Worm (Caenorhabditis elegans) whole organism, L4/young adult: ENCODE measurements around the gene srlf-21.
A peak's percentile ranks its signal among the peaks of the same experiment; 100 is the strongest.
"Not testable (repeated sequence)": the region's sequence is repeated elsewhere in the genome, so short reads cannot be mapped to it uniquely, and the experiment has no call there.

ENCODE experiments used
- W03F9.2 ChIP-seq: fragments of 150-350 bp; optimal IDR thresholded peaks from 2 replicates; lab custom pipeline; 2014; ENCODE audit warnings: missing biosample characterization, missing genetic modification characterization
- dao-5 ChIP-seq: sonication (generic microtip); optimal IDR thresholded peaks from 2 replicates; lab custom pipeline; 2016; ENCODE audit warnings: missing genotype, missing genetic modification characterization, moderate library complexity, missing compliant biosample characterization
- him-1 ChIP-seq: sonication (generic microtip); optimal IDR thresholded peaks from 2 replicates; lab custom pipeline; 2016; ENCODE audit warnings: missing genotype, missing genetic modification reagents, missing genetic modification characterization, missing compliant biosample characterization

Gene srlf-21

DNA sequence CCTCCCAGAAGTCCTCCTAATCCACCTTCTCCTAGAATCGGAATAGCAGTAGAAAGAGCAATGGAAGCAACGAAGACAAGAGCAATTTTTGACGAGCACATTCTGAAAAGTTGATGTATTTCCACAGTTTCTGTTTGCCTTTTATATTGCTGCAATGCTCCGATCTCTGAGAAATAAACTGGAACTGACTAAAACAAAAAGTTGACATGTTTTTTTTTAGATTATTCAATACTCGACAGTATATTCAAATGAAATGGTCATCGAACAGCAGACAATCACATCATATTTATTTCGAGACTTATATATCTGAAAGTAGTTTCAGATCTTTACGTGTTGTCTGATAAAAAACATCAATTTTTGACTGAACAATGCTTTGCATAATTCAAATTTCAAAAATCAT, at the start of gene srlf-21:
Gene srlf-21 (minus strand): TSS at position 101 of the 400 bp plus-strand sequence.
- TF ChIP-seq dao-5 (no peak), him-1 (tag; lab: Kevin White, UChicago) (no peak), W03F9.2 (tag; lab: Kevin White, UChicago) (no peak)

DNA sequence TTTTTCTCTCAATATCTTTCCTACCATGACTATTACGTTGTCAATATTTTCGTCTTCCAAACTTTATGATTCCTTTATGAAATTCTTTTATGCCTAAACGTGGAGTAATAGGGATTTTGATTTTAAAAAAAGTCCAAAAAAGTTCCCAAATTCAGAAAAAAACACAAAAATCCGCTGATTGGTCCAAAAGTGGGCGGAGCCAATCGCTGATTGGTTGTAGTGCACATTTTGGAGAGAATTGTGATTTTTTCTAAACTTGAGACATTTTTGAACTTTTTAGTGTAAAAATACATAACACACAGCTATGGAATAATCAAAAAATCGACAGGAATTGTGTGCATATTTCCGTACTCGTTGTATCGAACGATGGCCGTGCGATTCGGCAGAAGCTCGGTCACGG, 49.0 kb upstream of the srlf-21 start:
- TF ChIP-seq dao-5 (no peak), W03F9.2 (tag; lab: Kevin White, UChicago) (no peak), him-1 (tag; lab: Kevin White, UChicago) (no peak)

DNA sequence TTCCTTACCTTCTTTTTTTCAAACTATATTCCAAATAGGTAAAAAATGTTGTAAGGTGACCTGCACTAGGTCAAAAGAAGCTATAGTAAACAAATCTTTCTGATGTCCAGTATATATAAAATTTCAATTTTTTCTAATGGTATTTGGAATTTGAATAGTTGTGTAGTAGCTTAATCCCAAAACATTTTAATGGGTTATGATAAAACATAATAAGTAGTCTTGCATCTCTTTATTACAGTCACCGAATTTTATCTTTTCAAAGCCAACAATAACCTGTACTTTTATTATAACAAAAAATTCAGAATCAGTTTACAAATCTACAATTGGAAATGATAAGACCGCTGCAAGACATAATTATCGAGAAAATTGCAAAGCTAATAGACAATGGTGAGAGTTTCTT, 27.2 kb upstream of the srlf-21 start, which contains the start of gene H24K24.2:
Gene H24K24.2 (plus strand): TSS at position 301 of the 400 bp plus-strand sequence.
- TF ChIP-seq him-1 (tag; lab: Kevin White, UChicago) (no peak), W03F9.2 (tag; lab: Kevin White, UChicago) (no peak), dao-5 (no peak)

DNA sequence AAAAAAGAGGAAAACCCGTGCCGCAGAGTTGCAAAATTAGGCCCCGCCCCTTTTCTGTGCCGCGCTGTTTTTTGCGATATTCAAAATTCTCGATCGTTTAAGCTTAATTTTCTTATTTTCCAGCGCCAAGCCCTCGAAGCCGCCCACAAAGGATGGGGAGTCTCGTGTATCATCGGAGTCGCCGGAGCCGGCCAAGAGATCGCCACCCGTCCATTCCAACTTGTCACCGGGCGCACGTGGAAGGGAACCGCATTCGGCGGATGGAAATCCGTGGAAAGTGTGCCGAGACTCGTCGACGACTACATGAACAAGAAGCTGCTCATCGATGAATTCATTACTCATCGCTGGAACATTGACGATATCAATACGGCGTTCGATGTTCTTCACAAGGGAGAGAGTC, 25.4 kb upstream of the srlf-21 start:
- no peak for TF ChIP-seq W03F9.2 (tag; lab: Kevin White, UChicago)
- no peak for TF ChIP-seq dao-5
- TF ChIP-seq him-1 (tag; lab: Kevin White, UChicago), result no peak

DNA sequence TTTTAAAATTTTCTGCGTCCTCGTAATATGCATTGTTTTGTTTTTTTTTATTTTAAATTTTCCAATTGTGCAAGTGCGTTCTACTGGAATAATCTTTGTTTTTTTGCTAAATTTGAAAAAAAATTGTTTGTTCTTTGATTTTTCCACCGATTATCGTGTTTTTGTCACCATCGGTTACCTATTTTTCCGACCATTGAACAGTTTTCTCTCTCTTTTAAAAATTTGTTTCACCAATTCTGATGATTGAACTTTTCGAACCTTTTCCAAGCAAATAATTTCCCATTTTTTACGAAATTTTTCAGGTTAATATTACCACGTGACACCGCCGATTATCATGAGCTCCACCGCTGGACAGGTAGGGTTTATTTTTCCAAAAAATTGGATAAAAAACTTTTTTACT, 21.2 kb upstream of the srlf-21 start, which contains the start of gene adh-5:
Gene adh-5 (plus strand): TSS at position 301 of the 400 bp plus-strand sequence.
- TF ChIP-seq dao-5, result no peak
- no peak for TF ChIP-seq W03F9.2 (tag; lab: Kevin White, UChicago)
- TF ChIP-seq him-1 (tag; lab: Kevin White, UChicago), result no peak

DNA sequence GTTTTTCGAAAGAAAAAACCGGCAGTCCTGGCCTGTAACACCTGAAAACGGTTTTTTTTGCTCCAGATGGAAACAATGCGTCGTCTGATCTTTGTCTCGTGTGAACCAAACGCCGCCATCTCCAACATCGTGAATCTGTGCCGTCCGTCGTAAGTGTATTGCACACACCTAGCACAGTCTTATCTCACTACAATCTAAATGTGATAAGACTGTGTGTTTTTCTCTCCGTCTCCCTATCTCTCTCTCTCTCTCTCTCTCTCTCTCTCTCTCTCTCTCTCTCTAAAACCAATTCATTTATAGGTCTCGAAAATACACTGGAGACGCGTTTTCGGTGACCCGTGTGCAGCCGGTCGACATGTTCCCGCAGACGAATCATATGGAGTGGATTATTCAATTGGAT, 20.3 kb upstream of the srlf-21 start:
- TF ChIP-seq dao-5, result no peak
- TF ChIP-seq W03F9.2 (tag; lab: Kevin White, UChicago), result no peak
- no peak for TF ChIP-seq him-1 (tag; lab: Kevin White, UChicago)

DNA sequence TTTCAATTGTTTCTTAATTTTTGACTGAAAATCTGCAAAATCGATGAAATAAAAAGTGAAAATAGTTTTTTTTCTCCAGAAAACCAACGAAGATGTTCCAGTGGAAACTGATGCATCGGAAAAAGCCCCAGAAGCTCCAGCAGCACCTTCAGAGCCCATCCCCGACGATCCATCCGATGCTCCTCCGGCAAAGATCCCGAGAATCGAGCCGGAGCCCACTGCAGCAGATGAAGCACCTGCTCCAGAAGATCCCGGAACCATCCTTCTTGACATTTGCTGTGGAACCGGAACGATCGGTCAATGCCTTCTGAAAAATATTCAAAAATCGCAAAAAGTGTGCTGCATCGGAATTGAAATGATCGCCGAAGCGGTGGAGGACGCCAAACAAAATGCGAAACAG, 18.4 kb upstream of the srlf-21 start:
- TF ChIP-seq him-1 (tag; lab: Kevin White, UChicago) (no peak), W03F9.2 (tag; lab: Kevin White, UChicago) (no peak), dao-5 (no peak)

DNA sequence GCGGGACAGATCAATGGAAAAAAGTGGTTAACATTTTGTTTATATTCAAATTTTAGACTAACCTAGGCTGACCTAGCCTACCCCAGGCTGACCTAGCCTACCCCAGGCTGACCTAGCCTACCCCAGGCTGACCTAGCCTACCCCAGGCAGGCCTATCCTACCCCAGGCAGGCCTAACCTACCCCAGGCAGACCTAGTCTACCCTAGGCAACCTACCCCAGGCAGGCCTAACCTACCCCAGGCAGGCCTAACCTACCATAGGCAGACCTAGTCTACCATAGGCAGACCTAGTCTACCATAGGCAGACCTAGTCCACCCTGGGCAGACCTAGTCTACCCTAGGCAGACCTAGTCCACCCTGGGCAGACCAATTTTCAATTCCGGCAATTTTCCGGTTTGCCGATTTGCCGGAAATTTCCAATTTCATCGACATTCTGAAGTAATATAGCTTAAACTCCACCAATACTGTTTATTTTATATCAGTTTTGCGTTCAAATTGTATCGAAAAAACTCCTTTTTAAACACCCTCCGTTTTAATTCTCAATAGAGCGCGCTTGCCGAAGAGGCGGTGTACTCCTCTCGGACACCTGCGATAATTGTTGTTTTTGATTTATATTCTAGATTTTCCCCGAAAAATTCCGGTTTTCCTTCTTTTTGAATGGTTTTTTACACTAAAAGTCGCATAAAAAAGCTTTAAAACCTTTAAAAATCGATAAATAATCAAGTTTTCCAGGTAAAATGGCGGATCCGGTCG, 14.1 kb upstream of the srlf-21 start, which contains the start of gene trm-2A:
Gene trm-2A (plus strand): TSS at position 732 of the 752 bp plus-strand sequence.
- TF ChIP-seq W03F9.2 (tag; lab: Kevin White, UChicago) (peak; percentile 22), dao-5 (no peak), him-1 (tag; lab: Kevin White, UChicago) (no peak)

DNA sequence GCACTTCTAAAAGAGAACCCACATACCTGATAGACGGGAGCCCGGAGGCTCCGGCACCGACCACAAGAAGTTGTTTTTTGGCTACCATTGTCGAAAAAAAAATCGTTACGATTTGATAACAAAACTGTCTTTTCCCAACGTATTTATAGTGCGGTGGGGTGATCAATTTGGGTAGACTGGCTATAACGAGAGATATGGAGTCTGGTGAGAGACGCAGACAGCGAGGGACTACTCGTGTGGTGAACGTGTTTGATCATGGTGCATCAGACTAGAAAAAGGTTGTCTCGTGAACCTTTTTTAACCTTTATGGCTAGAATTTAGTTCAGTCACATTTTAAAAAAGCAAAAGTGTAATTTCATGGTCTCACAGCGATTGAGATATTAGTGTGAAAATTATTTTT, 13.1 kb upstream of the srlf-21 start, which contains the start of gene fmo-5:
Gene fmo-5 (minus strand): TSS at position 206 of the 400 bp plus-strand sequence.
- TF ChIP-seq W03F9.2 (tag; lab: Kevin White, UChicago) (no peak), dao-5 (no peak)

DNA sequence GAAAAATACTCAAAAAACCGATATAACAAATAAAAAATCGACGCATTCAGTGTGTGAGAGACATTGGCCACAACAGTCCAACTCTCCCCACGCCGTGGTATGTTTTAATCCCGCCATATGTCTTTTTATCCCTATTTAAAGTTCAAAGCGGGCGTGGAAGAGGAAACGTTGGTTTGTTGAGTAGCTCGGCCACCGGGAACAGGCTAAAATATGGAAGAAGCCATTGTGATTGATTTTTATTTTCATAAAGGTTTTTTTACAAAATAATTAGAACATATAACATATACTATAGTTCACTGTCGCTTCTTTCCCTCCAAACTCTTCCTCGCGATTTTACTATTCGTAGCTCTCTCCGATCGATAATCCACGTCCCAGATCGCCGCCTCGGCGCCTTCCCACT, 8.8 kb upstream of the srlf-21 start, which contains the start of gene nas-32:
Gene nas-32 (minus strand): TSS at position 101 of the 400 bp plus-strand sequence.
- no peak for TF ChIP-seq dao-5
- TF ChIP-seq W03F9.2 (tag; lab: Kevin White, UChicago), result no peak
- no peak for TF ChIP-seq him-1 (tag; lab: Kevin White, UChicago)

DNA sequence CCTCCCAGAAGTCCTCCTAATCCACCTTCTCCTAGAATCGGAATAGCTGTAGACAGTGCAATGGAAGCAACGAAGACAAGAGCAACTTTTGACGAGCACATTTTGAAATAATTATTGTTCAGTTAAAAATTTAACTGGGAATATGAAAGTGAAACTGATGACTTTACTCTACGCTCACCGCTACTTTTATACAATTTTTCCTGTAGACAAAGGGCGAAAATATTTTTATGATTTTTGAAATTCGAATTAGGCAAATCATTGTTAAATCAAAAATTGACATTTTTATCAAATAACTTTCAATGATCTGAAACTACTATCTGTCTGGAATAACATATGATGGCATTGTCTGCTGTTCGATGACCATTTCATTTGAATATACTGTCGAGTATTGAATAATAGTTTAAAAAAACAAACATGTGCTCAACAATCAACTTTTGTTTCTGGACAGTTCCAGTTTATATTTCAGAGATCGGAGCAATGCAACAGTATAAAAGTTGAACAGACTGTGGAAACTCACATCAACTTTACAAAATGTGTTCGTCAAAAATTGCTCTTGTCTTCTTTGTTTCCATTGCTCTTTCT, 3.2 kb upstream of the srlf-21 start, which contains the start of the genes srlf-23 and srlf-20:
Gene srlf-23 (minus strand): TSS at position 101 of the 582 bp plus-strand sequence.
Gene srlf-20 (plus strand): TSS at position 532 of the 582 bp plus-strand sequence.
- TF ChIP-seq dao-5 (no peak), W03F9.2 (tag; lab: Kevin White, UChicago) (no peak), him-1 (tag; lab: Kevin White, UChicago) (no peak)

DNA sequence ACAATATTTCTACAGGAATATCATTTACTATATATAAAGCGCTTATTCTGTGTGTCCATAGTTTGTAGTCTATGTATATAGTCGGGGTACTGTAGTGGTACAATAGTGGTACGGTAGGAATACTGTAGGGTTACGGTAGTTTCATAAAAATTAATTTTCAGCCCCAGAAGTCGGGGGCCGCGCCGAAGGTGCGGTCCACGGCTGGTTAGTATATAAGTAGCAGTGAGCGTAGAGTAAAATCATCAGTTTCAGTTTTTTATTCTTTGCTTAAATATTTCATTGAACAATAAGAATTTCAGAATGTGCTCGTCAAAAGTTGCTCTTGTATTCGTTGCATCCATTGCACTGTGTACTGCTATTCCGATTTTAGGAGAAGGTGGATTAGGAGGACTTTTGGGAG, 512 bp upstream of the srlf-21 start, which contains the start of gene srlf-22:
Gene srlf-22 (plus strand): TSS at position 301 of the 400 bp plus-strand sequence.
- TF ChIP-seq dao-5; W03F9.2 (tag; lab: Kevin White, UChicago); him-1 (tag; lab: Kevin White, UChicago): not testable (repeated sequence)

DNA sequence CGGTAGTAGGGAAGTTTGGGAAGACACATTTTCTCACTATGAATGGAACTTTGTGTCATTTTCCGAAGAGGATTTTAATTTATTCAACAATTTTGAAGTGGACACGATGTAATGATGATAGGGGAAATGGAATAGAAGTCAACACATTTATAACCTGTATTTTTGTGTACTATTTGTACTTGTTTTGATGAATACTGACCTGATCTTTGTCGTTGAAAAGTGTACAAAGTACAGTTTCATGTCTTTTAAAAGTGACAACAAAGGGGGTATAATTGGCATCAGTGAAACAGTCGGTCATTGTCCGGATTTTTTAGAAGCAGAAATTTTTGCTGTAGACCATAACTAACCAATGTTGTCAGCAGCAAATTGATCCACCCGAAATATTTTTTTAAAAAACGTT, 1.1 kb downstream of the srlf-21 start, which contains the start of gene T02B11.6:
Gene T02B11.6 (minus strand): TSS at position 101 of the 400 bp plus-strand sequence.
- no peak for TF ChIP-seq him-1 (tag; lab: Kevin White, UChicago)
- no peak for TF ChIP-seq W03F9.2 (tag; lab: Kevin White, UChicago)
- no peak for TF ChIP-seq dao-5

DNA sequence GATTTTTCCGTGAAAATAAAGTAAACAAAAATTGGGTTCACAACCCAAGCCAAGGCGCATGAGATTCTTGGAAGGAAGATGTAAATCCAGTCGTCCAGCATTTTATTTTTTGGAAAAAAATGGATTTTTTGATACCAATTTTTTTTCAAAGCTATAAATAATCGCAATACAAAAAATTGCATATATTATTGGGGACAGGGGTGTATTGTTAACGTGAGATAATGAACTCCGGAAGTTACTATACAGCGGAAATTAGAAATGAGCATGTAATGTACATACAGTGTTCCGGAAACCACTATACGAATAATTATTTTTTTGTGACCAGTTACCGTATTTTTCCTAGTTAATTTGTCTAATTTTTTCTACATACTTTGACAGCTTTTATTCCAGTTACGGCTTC, 6.0 kb downstream of the srlf-21 start, which contains the start of gene srj-38:
Gene srj-38 (minus strand): TSS at position 101 of the 400 bp plus-strand sequence.
- TF ChIP-seq dao-5, result no peak
- TF ChIP-seq him-1 (tag; lab: Kevin White, UChicago), result no peak
- TF ChIP-seq W03F9.2 (tag; lab: Kevin White, UChicago), result no peak
